Worm (Caenorhabditis elegans): ENCODE results near the gene gcy-31.
A peak's percentile ranks its signal among the peaks of the same experiment; 100 is the strongest.

Gene gcy-31

DNA sequence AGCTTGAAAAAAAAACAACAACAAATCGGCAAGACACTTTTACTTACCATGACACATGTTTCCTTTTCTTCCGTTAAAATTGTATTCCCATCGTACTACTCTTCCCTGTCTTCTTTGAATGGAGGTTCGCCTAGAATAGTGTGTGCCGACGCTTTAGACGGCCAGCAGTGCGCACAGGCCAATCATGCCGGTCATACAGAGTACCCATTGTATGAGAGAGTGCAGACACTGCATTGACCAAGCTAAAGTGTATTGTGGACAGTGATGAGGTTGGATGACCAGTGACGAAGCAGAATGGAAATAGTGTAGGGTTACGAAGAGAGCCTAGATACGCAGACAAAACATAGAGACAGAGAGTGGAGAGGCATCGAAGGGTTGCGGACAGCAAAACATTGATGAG is 25.4 kb downstream of the gcy-31 start, which contains the start of gene dhhc-9:
Gene dhhc-9 (minus strand): TSS at position 154 of the 400 bp plus-strand sequence.
- TF ChIP-seq tbx-37 (GFP tag; conservative IDR thresholded peaks at IDR 0.05): no peak
- TF ChIP-seq hmg-4 (GFP tag; optimal IDR thresholded peaks at IDR 0.05): peak; percentile 79
- no peak for TF ChIP-seq ceh-13 (GFP tag; optimal IDR thresholded peaks at IDR 0.05)
- no peak for TF ChIP-seq pes-1 (GFP tag; IDR thresholded peaks at IDR 0.05)
- TF ChIP-seq F13C5.2 (tag; optimal IDR thresholded peaks at IDR 0.05): peak; percentile 55
- no peak for TF ChIP-seq ceh-36 (tag; optimal IDR thresholded peaks at IDR 0.05)
- no peak for TF ChIP-seq scrt-1 (GFP tag; IDR thresholded peaks at IDR 0.05)
- no peak for TF ChIP-seq ets-7 (tag; optimal IDR thresholded peaks at IDR 0.05)
- no peak for TF ChIP-seq tra-4 (tag; optimal IDR thresholded peaks at IDR 0.05)

ce11 chrX:2394983-2395382 is 32.3 kb downstream of the gcy-31 start, which contains the start of gene C43H6.6:
Gene C43H6.6 (plus strand): TSS chrX:2395283.
- TF ChIP-seq flt-1 (GFP tag; IDR thresholded peaks at IDR 0.05) (no peak), ceh-13 (GFP tag; optimal IDR thresholded peaks at IDR 0.05) (no peak), aly-1 (tag; optimal IDR thresholded peaks at IDR 0.05) (no peak), hmbx-1 (tag; optimal IDR thresholded peaks at IDR 0.05) (no peak), scrt-1 (GFP tag; IDR thresholded peaks at IDR 0.05) (no peak)

- TF ChIP-seq B0310.2 (tag; optimal IDR thresholded peaks at IDR 0.05) (no peak), tbx-11 (GFP tag; IDR thresholded peaks at IDR 0.05) (no peak), ama-1 (optimal IDR thresholded peaks at IDR 0.05) (no peak), tra-4 (tag; optimal IDR thresholded peaks at IDR 0.05) (no peak), aly-1 (tag; optimal IDR thresholded peaks at IDR 0.05) (no peak), hnd-1 (tag; optimal IDR thresholded peaks at IDR 0.05) (no peak), ceh-13 (GFP tag; optimal IDR thresholded peaks at IDR 0.05) (no peak), scrt-1 (GFP tag; IDR thresholded peaks at IDR 0.05) (no peak), ets-7 (tag; optimal IDR thresholded peaks at IDR 0.05) (no peak)
Observed at ce11 chrX:2386922-2387566, 40.3 kb downstream of the gcy-31 start.

DNA sequence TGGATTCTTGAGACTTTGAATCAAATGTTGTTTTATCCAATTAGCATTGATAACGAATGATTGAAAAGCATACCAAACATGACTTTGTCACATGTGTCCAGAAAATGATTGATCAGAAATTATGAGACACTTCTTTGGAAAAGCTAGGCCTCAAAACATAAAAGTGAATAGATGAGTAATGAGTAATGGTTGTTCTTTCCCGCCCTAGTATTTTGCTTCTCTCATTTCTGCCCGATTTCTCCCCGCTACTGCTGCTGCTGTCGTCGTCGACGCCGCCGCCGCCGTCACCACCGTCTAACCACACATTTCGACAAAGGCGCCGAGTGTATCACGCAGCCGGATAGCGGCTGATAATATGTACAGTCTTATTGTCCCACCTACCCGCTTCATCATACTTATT is 41.9 kb downstream of the gcy-31 start, which contains the start of gene F47G3.1:
Gene F47G3.1 (plus strand): TSS at position 301 of the 400 bp plus-strand sequence.
- TF ChIP-seq sea-1 (GFP tag; conservative IDR thresholded peaks at IDR 0.05) (no peak), ceh-13 (GFP tag; optimal IDR thresholded peaks at IDR 0.05) (no peak), aly-1 (tag; optimal IDR thresholded peaks at IDR 0.05) (no peak), F13C5.2 (tag; optimal IDR thresholded peaks at IDR 0.05) (no peak)

DNA sequence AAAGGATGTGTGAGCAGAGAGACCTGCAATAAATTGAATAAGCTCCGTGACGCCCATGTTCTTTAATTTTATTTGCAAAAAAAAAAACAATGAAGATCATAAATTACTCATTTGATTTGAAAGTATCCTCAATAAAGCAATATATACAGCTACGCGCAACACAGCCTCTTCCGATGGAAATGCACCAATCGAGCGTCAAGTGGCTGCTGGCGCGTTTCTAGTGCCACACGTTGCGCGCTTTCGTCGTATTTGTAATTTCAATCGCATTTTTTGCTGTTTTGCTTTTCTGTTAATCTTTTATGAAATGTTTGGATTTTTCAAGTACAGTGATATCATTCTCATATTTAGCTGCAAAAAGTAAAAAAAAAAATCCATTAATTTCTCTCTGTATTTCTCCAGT is 45.1 kb downstream of the gcy-31 start:
- TF ChIP-seq F13C5.2 (tag; optimal IDR thresholded peaks at IDR 0.05): peak; percentile 27
- TF ChIP-seq hmbx-1 (tag; optimal IDR thresholded peaks at IDR 0.05): no peak

ce11 chrX:2381282-2381681 is 46.0 kb downstream of the gcy-31 start, which contains the start of gene F47G3.4:
Gene F47G3.4 (plus strand): TSS chrX:2381582.
- TF ChIP-seq scrt-1 (GFP tag; IDR thresholded peaks at IDR 0.05) (no peak), hnd-1 (tag; optimal IDR thresholded peaks at IDR 0.05) (no peak), aly-1 (tag; optimal IDR thresholded peaks at IDR 0.05) (no peak), hmg-4 (GFP tag; optimal IDR thresholded peaks at IDR 0.05) (no peak), pes-1 (GFP tag; IDR thresholded peaks at IDR 0.05) (no peak), tbx-37 (GFP tag; conservative IDR thresholded peaks at IDR 0.05) (no peak), sea-1 (GFP tag; conservative IDR thresholded peaks at IDR 0.05) (no peak), hmbx-1 (tag; optimal IDR thresholded peaks at IDR 0.05) (no peak), ama-1 (optimal IDR thresholded peaks at IDR 0.05) (no peak), F13C5.2 (tag; optimal IDR thresholded peaks at IDR 0.05) (no peak), ets-7 (tag; optimal IDR thresholded peaks at IDR 0.05) (no peak)

DNA sequence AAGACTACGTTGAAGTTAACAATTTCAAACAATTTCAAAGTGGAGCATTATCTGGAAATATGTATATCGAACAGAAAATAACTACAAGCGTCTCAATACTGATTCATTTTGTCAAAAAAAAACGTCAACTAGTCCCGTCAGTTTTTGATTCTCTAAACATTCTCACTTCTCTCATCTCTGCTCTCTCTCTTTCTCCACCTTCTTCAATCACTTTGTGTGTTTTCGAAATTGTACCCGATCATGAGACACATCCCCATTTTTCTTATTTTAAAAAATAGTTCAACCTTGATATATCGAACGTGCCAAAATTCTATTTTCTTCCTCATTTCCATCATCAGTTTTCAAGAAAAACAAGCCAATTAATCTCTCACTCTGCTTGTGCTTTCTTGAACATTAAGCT is 46.5 kb downstream of the gcy-31 start:
- TF ChIP-seq ets-7 (tag; optimal IDR thresholded peaks at IDR 0.05) (no peak), hmbx-1 (tag; optimal IDR thresholded peaks at IDR 0.05) (no peak), ceh-36 (tag; optimal IDR thresholded peaks at IDR 0.05) (no peak), ama-1 (optimal IDR thresholded peaks at IDR 0.05) (no peak), B0310.2 (tag; optimal IDR thresholded peaks at IDR 0.05) (no peak), hnd-1 (tag; optimal IDR thresholded peaks at IDR 0.05) (no peak), scrt-1 (GFP tag; IDR thresholded peaks at IDR 0.05) (no peak), aly-1 (tag; optimal IDR thresholded peaks at IDR 0.05) (no peak), F13C5.2 (tag; optimal IDR thresholded peaks at IDR 0.05) (no peak), tbx-11 (GFP tag; IDR thresholded peaks at IDR 0.05) (no peak), sea-1 (GFP tag; conservative IDR thresholded peaks at IDR 0.05) (no peak), tra-4 (tag; optimal IDR thresholded peaks at IDR 0.05) (no peak), hmg-4 (GFP tag; optimal IDR thresholded peaks at IDR 0.05) (no peak), ceh-13 (GFP tag; optimal IDR thresholded peaks at IDR 0.05) (no peak), flt-1 (GFP tag; IDR thresholded peaks at IDR 0.05) (no peak), tbx-37 (GFP tag; conservative IDR thresholded peaks at IDR 0.05) (no peak), pes-1 (GFP tag; IDR thresholded peaks at IDR 0.05) (no peak)

DNA sequence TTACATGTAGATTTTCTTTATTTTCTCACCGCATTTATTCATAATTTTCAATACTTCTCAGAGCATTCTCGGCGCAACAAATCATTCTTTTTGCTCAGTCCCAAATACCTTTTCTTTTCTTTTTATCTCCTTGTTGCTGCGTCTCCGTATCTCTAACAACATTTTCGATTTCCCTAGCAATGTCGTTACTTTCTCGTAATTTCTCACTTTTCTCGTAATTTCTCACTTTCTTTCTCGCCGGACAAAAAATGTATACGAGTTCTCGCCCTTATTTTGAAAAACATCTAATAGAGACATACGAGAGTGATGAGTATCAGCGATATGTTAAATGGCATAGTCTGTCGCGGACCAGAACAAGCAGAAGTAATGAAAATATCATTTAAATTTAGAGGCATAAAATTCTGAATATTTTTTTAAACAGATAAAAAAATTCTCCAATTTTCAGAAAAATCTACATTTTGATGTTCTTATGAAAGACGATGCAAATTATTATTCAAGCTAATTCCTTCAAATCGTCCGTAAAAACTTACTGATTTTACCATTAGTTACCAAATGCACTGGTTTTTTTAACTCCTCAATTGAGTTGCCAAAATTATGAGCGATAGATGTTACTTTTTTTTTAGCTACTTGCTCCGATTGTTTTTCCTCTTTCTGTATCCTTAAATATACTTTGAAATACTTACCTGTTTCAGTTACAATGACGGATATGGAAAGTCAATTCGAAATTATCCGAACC is 51.8 kb downstream of the gcy-31 start, which contains the start of gene F47G3.3:
Gene F47G3.3 (plus strand): TSS at position 686 of the 736 bp plus-strand sequence.
- TF ChIP-seq B0310.2 (tag; optimal IDR thresholded peaks at IDR 0.05) (no peak), ceh-36 (tag; optimal IDR thresholded peaks at IDR 0.05) (no peak), ceh-13 (GFP tag; optimal IDR thresholded peaks at IDR 0.05) (no peak), F13C5.2 (tag; optimal IDR thresholded peaks at IDR 0.05) (no peak), pes-1 (GFP tag; IDR thresholded peaks at IDR 0.05) (no peak), hmbx-1 (tag; optimal IDR thresholded peaks at IDR 0.05) (no peak), aly-1 (tag; optimal IDR thresholded peaks at IDR 0.05) (no peak), tra-4 (tag; optimal IDR thresholded peaks at IDR 0.05) (no peak), flt-1 (GFP tag; IDR thresholded peaks at IDR 0.05) (no peak)

Measured in whole organism, early embryonic.